Worm (Caenorhabditis elegans) whole organism, L4/young adult: ENCODE results near the gene parn-2.

ENCODE experiments used
- W03F9.2 ChIP-seq: fragments of 150-350 bp; optimal IDR thresholded peaks from 2 replicates; lab custom pipeline; 2014; ENCODE audit warnings: missing biosample characterization, missing genetic modification characterization
- dao-5 ChIP-seq: sonication (generic microtip); optimal IDR thresholded peaks from 2 replicates; lab custom pipeline; 2016; ENCODE audit warnings: missing genotype, missing genetic modification characterization, moderate library complexity, missing compliant biosample characterization
- him-1 ChIP-seq: sonication (generic microtip); optimal IDR thresholded peaks from 2 replicates; lab custom pipeline; 2016; ENCODE audit warnings: missing genotype, missing genetic modification reagents, missing genetic modification characterization, missing compliant biosample characterization

- TF ChIP-seq W03F9.2 (tag; lab: Kevin White, UChicago) (no peak), dao-5 (no peak), him-1 (tag; lab: Kevin White, UChicago) (no peak)
These were observed 22.2 kb upstream of the parn-2 start for ce11 chrII:12278602-12279001.
